Worm (Caenorhabditis elegans) whole organism, L4 larva: ENCODE data around the gene W01D2.6.

Experiments used
- F10B5.3 ChIP-seq: sonication (generic microtip); optimal IDR thresholded peaks from 2 replicates; lab custom pipeline; 2016; ENCODE audit warnings: mild to moderate bottlenecking, missing genetic modification characterization, missing compliant biosample characterization
- Y48G9A.11 ChIP-seq: fragments of 200-800 bp; sonication (Bioruptor generic); IDR thresholded peaks from 2 replicates; pipeline ENCODE4 v1.3.6; 2022; ENCODE audit warnings: missing genetic modification reagents, missing genetic modification characterization, missing compliant biosample characterization
- ceh-82 ChIP-seq: sonication (generic microtip); optimal IDR thresholded peaks from 2 replicates; lab custom pipeline; 2017; ENCODE audit warnings: missing biosample characterization, missing genetic modification characterization
- dve-1 ChIP-seq: sonication (generic microtip); optimal IDR thresholded peaks from 2 replicates; lab custom pipeline; 2017; ENCODE audit warnings: antibody characterized with exemption, mild to moderate bottlenecking, missing genetic modification characterization, missing compliant biosample characterization; ENCODE audit not compliant: insufficient read depth
- lir-3 ChIP-seq: sonication (generic microtip); optimal IDR thresholded peaks from 2 replicates; lab custom pipeline; 2016; ENCODE audit warnings: mild to moderate bottlenecking, missing genetic modification characterization, missing compliant biosample characterization
- saeg-2 ChIP-seq: fragments of 200-800 bp; sonication (Bioruptor generic); IDR thresholded peaks from 2 replicates; pipeline ENCODE4 v1.3.6; 2022; ENCODE audit warnings: missing genetic modification reagents, missing genetic modification characterization, missing compliant biosample characterization
- unc-130 ChIP-seq: sonication (generic microtip); optimal IDR thresholded peaks from 2 replicates; lab custom pipeline; 2016; ENCODE audit warnings: missing genetic modification reagents, missing genetic modification characterization, missing compliant biosample characterization
- unc-39 ChIP-seq: sonication (generic microtip); optimal IDR thresholded peaks from 2 replicates; lab custom pipeline; 2017; ENCODE audit warnings: missing biosample characterization, missing genetic modification characterization
- unc-62 ChIP-seq, 3 experiments: fragments of 150-350 bp in 1 of 3; sonication (generic microtip); optimal IDR thresholded peaks in 2 of 3; peaks in 1 of 3; 1 replicate in 1 of 3; 2 replicates in 2 of 3; lab custom pipeline; 2014 to 2017; ENCODE audit warnings: missing biosample characterization in 3 of 3, missing genetic modification characterization in 3 of 3, missing genetic modification reagents in 3 of 3, missing genotype in 1 of 3

ce11 chrII:14812661-14813060 lies 3.9 kb downstream of the W01D2.6 start:
- TF ChIP-seq saeg-2 (GFP tag; lab: Robert Waterston, UW): no peak
- no peak for TF ChIP-seq unc-130 (GFP tag; lab: Kevin White, UChicago)
- no peak for TF ChIP-seq lir-3 (tag; lab: Kevin White, UChicago)
- no peak for TF ChIP-seq ceh-82 (tag; lab: Kevin White, UChicago)
- no peak for TF ChIP-seq unc-39 (tag; lab: Kevin White, UChicago)
- TF ChIP-seq Y48G9A.11 (GFP tag; lab: Robert Waterston, UW): no peak
- peak; percentile 71 for TF ChIP-seq dve-1 (tag; lab: Kevin White, UChicago)
- TF ChIP-seq F10B5.3 (tag; lab: Kevin White, UChicago): no peak
- no peak for TF ChIP-seq unc-62 (GFP tag; optimal IDR thresholded peaks at IDR 0.05 in 1 of 2; lab: Kevin White, UChicago)
- no peak for TF ChIP-seq unc-62 (tag; optimal IDR thresholded peaks at IDR 0.05; lab: Kevin White, UChicago)
